Fruit fly (Drosophila melanogaster) whole organism, embryonic: ENCODE results near the gene CG16956.
A peak's percentile ranks its signal among the peaks of the same experiment; 100 is the strongest.

ENCODE experiments used
- Antp ChIP-seq: fragments of 200-800 bp; sonication (Bioruptor generic); optimal IDR thresholded peaks from 3 replicates; lab custom pipeline; 2016; ENCODE audit warnings: missing biosample characterization, missing genetic modification characterization
- Bgb ChIP-seq: fragments of 200-800 bp; sonication (Bioruptor generic); IDR thresholded peaks from 2 replicates; pipeline ENCODE4 v1.3.6; 2022; ENCODE audit warnings: missing biosample characterization, missing genetic modification characterization; ENCODE audit not compliant: partially characterized antibody
- Bteb2 ChIP-seq: fragments of 200-800 bp; sonication (Bioruptor generic); optimal IDR thresholded peaks from 2 replicates; lab custom pipeline; 2016; ENCODE audit warnings: missing biosample characterization, missing genetic modification characterization
- CG1024 ChIP-seq: fragments of 200-800 bp; sonication (Bioruptor generic); IDR thresholded peaks from 2 replicates; pipeline ENCODE4 v1.3.6; 2022; ENCODE audit warnings: missing biosample characterization, missing genetic modification characterization
- CG10959 ChIP-seq: fragments of 200-800 bp; sonication (Bioruptor generic); IDR thresholded peaks from 2 replicates; pipeline ENCODE4 v1.3.6; 2022; ENCODE audit warnings: missing biosample characterization, missing genetic modification characterization
- CG11560 ChIP-seq: fragments of 200-800 bp; sonication (Bioruptor generic); IDR thresholded peaks from 3 replicates; pipeline ENCODE4 v1.3.6; 2022; ENCODE audit warnings: missing biosample characterization, missing genetic modification characterization
- CG12769 ChIP-seq: fragments of 200-800 bp; sonication (Bioruptor generic); optimal IDR thresholded peaks from 2 replicates; lab custom pipeline; 2019; ENCODE audit warnings: missing biosample characterization, mild to moderate bottlenecking, missing genetic modification characterization, moderate library complexity
- CG14965 ChIP-seq: fragments of 200-800 bp; sonication (Bioruptor generic); optimal IDR thresholded peaks from 2 replicates; lab custom pipeline; 2016; ENCODE audit warnings: missing biosample characterization, missing genetic modification characterization, borderline replicate concordance
- CG15601 ChIP-seq: fragments of 200-800 bp; sonication (Bioruptor generic); optimal IDR thresholded peaks from 3 replicates; lab custom pipeline; 2019; ENCODE audit warnings: missing biosample characterization, mild to moderate bottlenecking, missing genetic modification characterization, moderate library complexity
- CG15696 ChIP-seq: fragments of 200-800 bp; sonication (Bioruptor generic); optimal IDR thresholded peaks from 2 replicates; lab custom pipeline; 2019; ENCODE audit warnings: missing biosample characterization, mild to moderate bottlenecking, missing genetic modification characterization, moderate library complexity
- CG17385 ChIP-seq: fragments of 200-800 bp; sonication (Bioruptor generic); optimal IDR thresholded peaks from 3 replicates; lab custom pipeline; 2018; ENCODE audit warnings: missing biosample characterization, mild to moderate bottlenecking, missing genetic modification characterization
- CG1832 ChIP-seq: fragments of 200-800 bp; sonication (Bioruptor generic); optimal IDR thresholded peaks from 2 replicates; lab custom pipeline; 2017; ENCODE audit warnings: missing biosample characterization, mild to moderate bottlenecking, missing genetic modification characterization, inconsistent platforms
- CG18599 ChIP-seq: fragments of 200-800 bp; sonication (Bioruptor generic); optimal IDR thresholded peaks from 3 replicates; lab custom pipeline; 2017; ENCODE audit warnings: missing biosample characterization, missing genetic modification characterization, mild to moderate bottlenecking, moderate library complexity, missing genetic modification reagents
- CG2678 ChIP-seq: fragments of 200-800 bp; sonication (Bioruptor generic); optimal IDR thresholded peaks from 3 replicates; lab custom pipeline; 2019; ENCODE audit warnings: missing biosample characterization, mild to moderate bottlenecking, missing genetic modification characterization, moderate library complexity
- CG30403 ChIP-seq: fragments of 200-800 bp; sonication (Bioruptor generic); optimal IDR thresholded peaks from 3 replicates; lab custom pipeline; 2016; ENCODE audit warnings: missing biosample characterization, missing genetic modification characterization
- CG32532 ChIP-seq: fragments of 200-800 bp; sonication (Bioruptor generic); IDR thresholded peaks from 2 replicates; pipeline ENCODE4 v1.3.6; 2022; ENCODE audit warnings: missing biosample characterization, missing genetic modification characterization
- CG43689 ChIP-seq: fragments of 200-800 bp; sonication (Bioruptor generic); IDR thresholded peaks from 2 replicates; pipeline ENCODE4 v1.3.6; 2022; ENCODE audit warnings: missing biosample characterization, missing genetic modification characterization
- CG8924 ChIP-seq: fragments of 200-800 bp; optimal IDR thresholded peaks from 3 replicates; lab custom pipeline; 2019; ENCODE audit warnings: missing biosample characterization, mild to moderate bottlenecking, missing genetic modification characterization, moderate library complexity
- CG8944 ChIP-seq: fragments of 200-800 bp; sonication (Bioruptor generic); optimal IDR thresholded peaks from 3 replicates; lab custom pipeline; 2016; ENCODE audit warnings: missing biosample characterization, missing genetic modification characterization
- CG9797 ChIP-seq: fragments of 200-800 bp; sonication (Bioruptor generic); optimal IDR thresholded peaks from 3 replicates; lab custom pipeline; 2018; ENCODE audit warnings: missing biosample characterization, mild to moderate bottlenecking, missing genetic modification characterization
- CoRest ChIP-seq: fragments of 200-800 bp; sonication (Bioruptor generic); optimal IDR thresholded peaks from 3 replicates; lab custom pipeline; 2018; ENCODE audit warnings: missing biosample characterization, mild to moderate bottlenecking, missing genetic modification characterization, moderate library complexity
- Deaf1 ChIP-seq: fragments of 200-800 bp; optimal IDR thresholded peaks from 3 replicates; lab custom pipeline; 2019; ENCODE audit warnings: missing biosample characterization, mild to moderate bottlenecking, missing genetic modification characterization, moderate library complexity
- E2f2 ChIP-seq: fragments of 200-800 bp; sonication (Bioruptor generic); IDR thresholded peaks from 2 replicates; pipeline ENCODE4 v1.3.6; 2022; ENCODE audit warnings: missing biosample characterization, missing genetic modification characterization
- H15 ChIP-seq: fragments of 200-800 bp; sonication (Bioruptor generic); IDR thresholded peaks from 3 replicates; pipeline ENCODE4 v1.3.6; 2022; ENCODE audit warnings: missing biosample characterization, missing genetic modification characterization
- NfI ChIP-seq: fragments of 200-800 bp; sonication (Bioruptor generic); optimal IDR thresholded peaks from 3 replicates; lab custom pipeline; 2018; ENCODE audit warnings: missing biosample characterization, mild to moderate bottlenecking, missing genetic modification characterization, moderate library complexity
- Opbp ChIP-seq: fragments of 200-800 bp; sonication (Bioruptor generic); IDR thresholded peaks from 3 replicates; pipeline ENCODE4 v1.3.6; 2022; ENCODE audit warnings: missing biosample characterization, missing genetic modification characterization; ENCODE audit not compliant: partially characterized antibody
- Rfx ChIP-seq: fragments of 200-800 bp; sonication (Bioruptor generic); IDR thresholded peaks from 2 replicates; pipeline ENCODE4 v1.3.6; 2022; ENCODE audit warnings: missing biosample characterization, missing genetic modification characterization
- Sry-β ChIP-seq: fragments of 200-800 bp; sonication (Bioruptor generic); optimal IDR thresholded peaks from 2 replicates; lab custom pipeline; 2018; ENCODE audit warnings: missing biosample characterization, mild to moderate bottlenecking, missing genetic modification characterization, moderate library complexity
- Stat92E ChIP-seq, 3 experiments: fragments of >200 bp in 2 of 3; fragments of 200-800 bp in 1 of 3; sonication (Bioruptor generic) in 1 of 3; optimal IDR thresholded peaks; 2 replicates each; lab custom pipeline; 2017 to 2019; ENCODE audit warnings: missing biosample characterization in 3 of 3, missing genetic modification characterization in 3 of 3, mild to moderate bottlenecking in 1 of 3, moderate library complexity in 1 of 3
- Tbp ChIP-seq: fragments of >200 bp; optimal IDR thresholded peaks from 2 replicates; lab custom pipeline; 2018; ENCODE audit warnings: missing biosample characterization, missing genetic modification characterization
- Xbp1 ChIP-seq: fragments of 200-800 bp; sonication (Bioruptor generic); optimal IDR thresholded peaks from 3 replicates; lab custom pipeline; 2016; ENCODE audit warnings: missing biosample characterization, mild to moderate bottlenecking, missing genetic modification characterization
- caup ChIP-seq: fragments of 200-800 bp; sonication (Bioruptor generic); optimal IDR thresholded peaks from 3 replicates; lab custom pipeline; 2017; ENCODE audit warnings: missing biosample characterization, mild to moderate bottlenecking, missing genetic modification characterization, moderate library complexity; ENCODE audit not compliant: severe bottlenecking
- cg ChIP-seq: fragments of 200-800 bp; sonication (Bioruptor generic); optimal IDR thresholded peaks from 3 replicates; lab custom pipeline; 2019; ENCODE audit warnings: missing biosample characterization, mild to moderate bottlenecking, missing genetic modification characterization, moderate library complexity
- dpn ChIP-seq, 2 experiments: fragments of 200-800 bp; sonication (Bioruptor generic); optimal IDR thresholded peaks; 3 replicates each; lab custom pipeline; 2016; ENCODE audit warnings: missing biosample characterization in 2 of 2, missing genetic modification characterization in 2 of 2
- esg ChIP-seq: fragments of 200-800 bp; sonication (Bioruptor generic); conservative IDR thresholded peaks from 2 replicates; pipeline ENCODE4 v1.3.6; 2022; ENCODE audit warnings: missing biosample characterization, missing genetic modification characterization
- exex ChIP-seq: fragments of 200-800 bp; sonication (Bioruptor generic); optimal IDR thresholded peaks from 4 replicates; lab custom pipeline; 2018; ENCODE audit warnings: missing biosample characterization, mild to moderate bottlenecking, missing genetic modification characterization, moderate library complexity
- fu2 ChIP-seq: fragments of 200-800 bp; sonication (Bioruptor generic); optimal IDR thresholded peaks from 2 replicates; lab custom pipeline; 2016; ENCODE audit warnings: missing biosample characterization, missing genetic modification characterization
- gce ChIP-seq: fragments of 200-800 bp; sonication (Bioruptor generic); IDR thresholded peaks from 3 replicates; pipeline ENCODE4 v1.3.6; 2022; ENCODE audit warnings: missing biosample characterization, missing genetic modification characterization
- gro ChIP-seq: fragments of 200-800 bp; sonication (Bioruptor generic); optimal IDR thresholded peaks from 2 replicates; lab custom pipeline; 2016; ENCODE audit warnings: missing biosample characterization, missing genetic modification characterization
- gsb ChIP-seq: fragments of 200-800 bp; sonication (Bioruptor generic); IDR thresholded peaks from 2 replicates; pipeline ENCODE4 v1.3.6; 2022; ENCODE audit warnings: missing biosample characterization, missing genetic modification characterization
- gsb-n ChIP-seq: fragments of 200-800 bp; sonication (Bioruptor generic); optimal IDR thresholded peaks from 3 replicates; lab custom pipeline; 2018; ENCODE audit warnings: missing biosample characterization, mild to moderate bottlenecking, missing genetic modification characterization
- odd ChIP-seq: fragments of 200-800 bp; sonication (Bioruptor generic); optimal IDR thresholded peaks from 2 replicates; lab custom pipeline; 2017; ENCODE audit warnings: missing biosample characterization, mild to moderate bottlenecking, missing genetic modification characterization
- pum ChIP-seq: fragments of 200-800 bp; sonication (Bioruptor generic); optimal IDR thresholded peaks from 2 replicates; lab custom pipeline; 2016; ENCODE audit warnings: missing biosample characterization, missing genetic modification characterization
- schlank ChIP-seq: fragments of 200-800 bp; sonication (Bioruptor generic); optimal IDR thresholded peaks from 2 replicates; lab custom pipeline; 2018; ENCODE audit warnings: missing biosample characterization, mild to moderate bottlenecking, missing genetic modification characterization
- sna ChIP-seq: fragments of 200-800 bp; sonication (Bioruptor generic); IDR thresholded peaks from 2 replicates; pipeline ENCODE4 v1.3.6; 2022; ENCODE audit warnings: missing biosample characterization, missing genetic modification characterization; ENCODE audit not compliant: partially characterized antibody
- so ChIP-seq: fragments of 200-800 bp; sonication (Bioruptor generic); IDR thresholded peaks from 3 replicates; pipeline ENCODE4 v1.3.6; 2022; ENCODE audit warnings: missing biosample characterization, missing genetic modification characterization
- tin ChIP-seq: fragments of 200-800 bp; sonication (Bioruptor generic); optimal IDR thresholded peaks from 3 replicates; lab custom pipeline; 2016; ENCODE audit warnings: missing biosample characterization, missing genetic modification characterization
- zfh1 ChIP-seq: fragments of 200-800 bp; sonication (Bioruptor generic); IDR thresholded peaks from 3 replicates; pipeline ENCODE4 v1.3.6; 2022; ENCODE audit warnings: missing biosample characterization, missing genetic modification characterization

CG16956 gene

DNA sequence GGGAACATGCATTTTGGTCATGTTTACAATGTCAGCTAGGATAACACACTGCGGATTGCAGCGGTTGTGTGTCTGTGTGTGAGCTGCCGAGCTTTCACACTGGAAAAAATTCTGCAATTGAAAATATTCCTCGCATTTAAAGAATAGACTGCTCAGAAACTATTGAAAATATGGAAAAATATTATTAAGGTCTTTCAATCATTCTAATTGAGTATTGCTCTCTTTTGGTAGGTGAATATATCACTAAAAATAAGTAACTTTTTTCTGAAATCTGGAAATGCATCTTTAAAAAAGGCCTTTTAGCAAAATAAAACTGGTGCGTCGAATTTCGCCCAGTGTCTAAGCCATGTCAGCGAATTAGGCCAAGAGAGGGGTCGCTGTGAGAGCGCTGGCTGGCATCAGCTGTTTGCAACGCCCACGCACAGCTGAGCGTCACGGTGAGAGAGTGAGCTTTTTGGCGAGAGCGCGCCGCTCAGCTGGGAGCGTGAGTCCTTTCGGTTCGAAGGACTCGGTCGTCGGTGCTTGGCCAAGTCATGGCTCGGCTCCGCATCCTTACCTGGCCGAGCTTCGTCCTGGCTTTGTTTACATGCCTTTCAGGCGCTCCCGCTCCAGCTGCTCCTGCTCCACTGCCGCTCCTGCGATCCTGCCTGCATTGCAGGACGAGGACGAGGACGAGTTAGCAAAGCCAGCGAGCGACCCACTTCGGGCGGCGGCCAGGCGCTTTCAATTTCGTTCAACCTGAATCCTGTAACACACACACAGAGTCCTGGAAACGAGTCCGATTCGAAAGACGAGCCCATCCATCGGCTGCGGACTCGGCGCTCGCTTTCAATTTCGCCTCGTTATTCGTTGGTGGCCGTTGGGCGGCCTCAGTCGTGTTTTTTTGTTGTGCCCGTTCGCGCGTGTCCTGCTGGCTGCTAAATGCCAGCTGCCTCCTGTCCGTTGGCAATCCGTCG lies 46.8 kb upstream of the CG16956 start, which contains the start of gene CG46308 (continued):
- TF ChIP-seq CG18599 (GFP tag; lab: Kevin White, UChicago): peak; percentile 80
- no peak for TF ChIP-seq cg (GFP tag; lab: Kevin White, UChicago)
- TF ChIP-seq so (GFP tag; lab: Robert Waterston, UW): no peak
- peak; percentile 0 for TF ChIP-seq gro (GFP tag; lab: Kevin White, UChicago)
- peak; percentile 14 to 28 for TF ChIP-seq dpn (GFP tag; optimal IDR thresholded peaks at IDR 0.05; lab: Kevin White, UChicago)
- TF ChIP-seq CG1832 (GFP tag; lab: Kevin White, UChicago): no peak
- peak; percentile 9 for TF ChIP-seq NfI (GFP tag; lab: Kevin White, UChicago)
- no peak for TF ChIP-seq tin (GFP tag; lab: Kevin White, UChicago)
- no peak for TF ChIP-seq exex (tag; lab: Kevin White, UChicago)
- no peak for TF ChIP-seq H15 (GFP tag; lab: Robert Waterston, UW)
- no peak for TF ChIP-seq CG15601 (tag; lab: Kevin White, UChicago)
- TF ChIP-seq CG9797 (GFP tag; lab: Kevin White, UChicago): no peak
- no peak for TF ChIP-seq Bteb2 (GFP tag; lab: Kevin White, UChicago)
- no peak for TF ChIP-seq Bgb (GFP tag; lab: Robert Waterston, UW)
- no peak for TF ChIP-seq Sry-β (GFP tag; lab: Kevin White, UChicago)
- TF ChIP-seq gsb-n (tag; lab: Kevin White, UChicago): no peak
- TF ChIP-seq Opbp: no peak
- TF ChIP-seq gce (GFP tag; lab: Robert Waterston, UW): no peak
- no peak for TF ChIP-seq odd (GFP tag; lab: Kevin White, UChicago)
- no peak for TF ChIP-seq CG14965 (GFP tag; lab: Kevin White, UChicago)
- peak; percentile 39 for TF ChIP-seq CG17385 (GFP tag; lab: Kevin White, UChicago)
- peak; percentile 93 for TF ChIP-seq Deaf1 (tag; lab: Kevin White, UChicago)
- TF ChIP-seq CG2678: peak; percentile 71
- no peak for TF ChIP-seq zfh1 (GFP tag; lab: Robert Waterston, UW)
- no peak for TF ChIP-seq CG8944 (GFP tag; lab: Kevin White, UChicago)
- no peak for TF ChIP-seq CG12769 (tag; lab: Kevin White, UChicago)
- peak; percentile 26 for TF ChIP-seq Xbp1
- TF ChIP-seq Tbp (GFP tag; lab: Kevin White, UChicago): no peak
- TF ChIP-seq Antp (GFP tag; lab: Kevin White, UChicago): peak; percentile 11
- no peak for TF ChIP-seq E2f2 (GFP tag; lab: Robert Waterston, UW)
- 0 out of 2 replicates have a peak, but pooled peaks have one; percentile 10 for TF ChIP-seq Rfx
- no peak for TF ChIP-seq CG32532 (GFP tag; lab: Robert Waterston, UW)
- TF ChIP-seq schlank (tag; lab: Kevin White, UChicago): no peak
- TF ChIP-seq CG11560 (tag; lab: Robert Waterston, UW): no peak
- no peak for TF ChIP-seq CG8924 (tag; lab: Kevin White, UChicago)
- peak; percentile 53 for TF ChIP-seq caup (GFP tag; lab: Kevin White, UChicago)
- no peak for TF ChIP-seq pum (GFP tag; lab: Kevin White, UChicago)
- TF ChIP-seq gsb: no peak
- no peak for TF ChIP-seq CG15696 (tag; lab: Kevin White, UChicago)
- TF ChIP-seq Stat92E (GFP tag; optimal IDR thresholded peaks at IDR 0.05; lab: Kevin White, UChicago): no peak
- no peak for TF ChIP-seq CG1024 (GFP tag; lab: Robert Waterston, UW)
- peak; percentile 30 for TF ChIP-seq CG30403 (GFP tag; lab: Kevin White, UChicago)
- TF ChIP-seq CG43689 (GFP tag; lab: Robert Waterston, UW): no peak
- peak; percentile 38 for TF ChIP-seq CoRest
- no peak for TF ChIP-seq esg (GFP tag; lab: Robert Waterston, UW)
- TF ChIP-seq fu2 (GFP tag; lab: Kevin White, UChicago): no peak
- no peak for TF ChIP-seq sna (GFP tag; lab: Robert Waterston, UW)
- TF ChIP-seq CG10959 (GFP tag; lab: Robert Waterston, UW): no peak
